Worm (Caenorhabditis elegans) whole organism, late embryonic: ENCODE measurements around the gene F31D5.1.

Experiments used
- F13H6.1 ChIP-seq: sonication (generic microtip); optimal IDR thresholded peaks from 2 replicates; lab custom pipeline; 2016; ENCODE audit warnings: missing genetic modification characterization, missing compliant biosample characterization
- Y22D7AL.16 ChIP-seq: sonication (generic microtip); optimal IDR thresholded peaks from 2 replicates; lab custom pipeline; 2016; ENCODE audit warnings: missing genetic modification characterization, missing compliant biosample characterization
- ama-1 ChIP-seq: fragments of 150-350 bp; optimal IDR thresholded peaks from 2 replicates; lab custom pipeline; 2014
- ceh-2 ChIP-seq: sonication (generic microtip); optimal IDR thresholded peaks from 2 replicates; lab custom pipeline; 2016; ENCODE audit warnings: missing genotype, missing genetic modification characterization, missing compliant biosample characterization
- dve-1 ChIP-seq: sonication (generic microtip); optimal IDR thresholded peaks from 2 replicates; lab custom pipeline; 2017; ENCODE audit warnings: antibody characterized with exemption, mild to moderate bottlenecking, missing genetic modification characterization, missing compliant biosample characterization
- elt-2 ChIP-seq: sonication (generic microtip); optimal IDR thresholded peaks from 2 replicates; lab custom pipeline; 2016; ENCODE audit warnings: missing genetic modification reagents, missing genetic modification characterization, missing compliant biosample characterization
- eyg-1 ChIP-seq: sonication (generic microtip); optimal IDR thresholded peaks from 2 replicates; lab custom pipeline; 2016; ENCODE audit warnings: missing genotype, missing genetic modification characterization, missing compliant biosample characterization
- fkh-10 ChIP-seq: fragments of 150-350 bp; optimal IDR thresholded peaks from 2 replicates; lab custom pipeline; 2014; ENCODE audit warnings: missing biosample characterization, missing genetic modification reagents, missing genetic modification characterization
- hlh-30 ChIP-seq: sonication (generic microtip); optimal IDR thresholded peaks from 2 replicates; lab custom pipeline; 2017; ENCODE audit warnings: antibody characterized with exemption, missing genetic modification characterization, missing compliant biosample characterization; ENCODE audit not compliant: insufficient read depth
- lin-11 ChIP-seq: fragments of 200-800 bp; sonication (Bioruptor generic); optimal IDR thresholded peaks from 2 replicates; lab custom pipeline; 2018; ENCODE audit warnings: mild to moderate bottlenecking, missing genetic modification characterization, missing compliant biosample characterization
- mec-3 ChIP-seq: sonication (generic microtip); optimal IDR thresholded peaks from 2 replicates; lab custom pipeline; 2016; ENCODE audit warnings: borderline replicate concordance, missing genetic modification characterization, missing compliant biosample characterization
- pag-3 ChIP-seq: sonication (generic microtip); optimal IDR thresholded peaks from 2 replicates; lab custom pipeline; 2016; ENCODE audit warnings: missing compliant biosample characterization, missing genetic modification characterization, borderline replicate concordance
- pat-9 ChIP-seq: fragments of 200-800 bp; sonication (Bioruptor generic); optimal IDR thresholded peaks from 2 replicates; lab custom pipeline; 2018; ENCODE audit warnings: mild to moderate bottlenecking, missing genetic modification characterization, moderate library complexity, missing compliant biosample characterization
- unc-55 ChIP-seq: sonication (generic microtip); optimal IDR thresholded peaks from 2 replicates; lab custom pipeline; 2017; ENCODE audit warnings: missing biosample characterization, missing genetic modification reagents, missing genetic modification characterization

DNA sequence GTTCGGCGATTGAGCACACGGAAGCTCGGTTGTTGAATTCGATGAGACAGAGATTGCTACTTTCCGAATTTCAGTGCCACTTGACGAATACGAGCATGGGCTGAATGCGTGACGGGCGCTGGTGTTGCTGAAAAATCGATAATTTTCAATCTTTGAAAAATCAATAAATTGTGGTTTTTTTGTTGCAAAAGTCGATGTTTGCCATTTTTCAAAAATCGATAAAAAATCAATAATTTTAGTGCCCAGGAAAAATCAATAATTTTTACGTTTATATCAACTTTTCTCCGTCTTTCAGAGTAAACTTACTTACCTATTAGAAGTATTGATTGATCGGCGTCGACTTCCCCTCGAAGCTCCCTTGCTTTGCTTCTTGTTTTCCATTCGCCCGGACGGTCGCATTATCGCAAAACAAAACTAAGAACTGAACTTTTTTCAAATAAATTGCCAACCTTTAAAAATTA is 37.4 kb downstream of the F31D5.1 start, which contains the start of gene C16A11.7:
- TF ChIP-seq ceh-2 (tag; lab: Kevin White, UChicago) (no peak), Y22D7AL.16 (tag; lab: Kevin White, UChicago) (no peak), dve-1 (no peak), hlh-30 (tag; lab: Kevin White, UChicago) (no peak), lin-11 (tag; lab: Kevin White, UChicago) (no peak), fkh-10 (GFP tag; lab: Kevin White, UChicago) (no peak), eyg-1 (no peak), unc-55 (no peak), F13H6.1 (no peak), mec-3 (tag; lab: Kevin White, UChicago) (no peak), pag-3 (no peak), elt-2 (tag; lab: Kevin White, UChicago) (no peak), pat-9 (tag; lab: Kevin White, UChicago) (no peak), ama-1 (lab: Kevin White, UChicago) (no peak)
